Fruit fly (Drosophila melanogaster): ENCODE data around the gene CG11357.

CG11357 gene

dm6 chr3L:4533941-4534340, 7.9 kb upstream of the CG11357 start (continued):
- no peak for TF ChIP-seq CG4707 (GFP tag; optimal IDR thresholded peaks at IDR 0.05)
- TF ChIP-seq Nf-YA (GFP tag; IDR thresholded peaks at IDR 0.05): 0 out of 2 replicates have a peak, but pooled peaks have one; percentile 16
- TF ChIP-seq hbn (GFP tag; IDR thresholded peaks at IDR 0.05; ENCODE audit: partially characterized antibody): no peak
- TF ChIP-seq CG15011 (GFP tag; optimal IDR thresholded peaks at IDR 0.05): no peak
- no peak for TF ChIP-seq CG4404 (GFP tag; IDR thresholded peaks at IDR 0.05)
- TF ChIP-seq jing (GFP tag; optimal IDR thresholded peaks at IDR 0.05): no peak
- no peak for TF ChIP-seq B-H2 (GFP tag; optimal IDR thresholded peaks at IDR 0.05)
- peak; percentile 31 for TF ChIP-seq bcd (GFP tag; optimal IDR thresholded peaks at IDR 0.05)
- peak; percentile 13 for TF ChIP-seq CG8388 (GFP tag; optimal IDR thresholded peaks at IDR 0.05)
- TF ChIP-seq al (GFP tag; IDR thresholded peaks at IDR 0.05): no peak
- no peak for TF ChIP-seq CkIIα-i1 (GFP tag; IDR thresholded peaks at IDR 0.05)
- TF ChIP-seq CG3281 (GFP tag; optimal IDR thresholded peaks at IDR 0.05): no peak
- no peak for TF ChIP-seq Kr (GFP tag; optimal IDR thresholded peaks at IDR 0.05)
- 0 out of 2 replicates have a peak, but pooled peaks have one; percentile 15 for TF ChIP-seq E2f1 (GFP tag; IDR thresholded peaks at IDR 0.05)
- peak; percentile 38; the same call in 1 of the 2 replicates for TF ChIP-seq ara (GFP tag; IDR thresholded peaks at IDR 0.05)
- no peak for TF ChIP-seq CG30020 (tag; optimal IDR thresholded peaks at IDR 0.05)
- no peak for TF ChIP-seq Spps (tag; optimal IDR thresholded peaks at IDR 0.05)
- TF ChIP-seq CG6854 (GFP tag; optimal IDR thresholded peaks at IDR 0.05): no peak
- TF ChIP-seq dimm (GFP tag; IDR thresholded peaks at IDR 0.05): no peak
- TF ChIP-seq sens (GFP tag): peak; percentile 88
- TF ChIP-seq CG10366 (GFP tag; IDR thresholded peaks at IDR 0.05): peak; percentile 40
- TF ChIP-seq NK7.1 (GFP tag; optimal IDR thresholded peaks at IDR 0.05): no peak
- TF ChIP-seq CG2202 (tag; optimal IDR thresholded peaks at IDR 0.05): no peak
- TF ChIP-seq CG1603 (tag; optimal IDR thresholded peaks at IDR 0.05): peak; percentile 23
- no peak for TF ChIP-seq Lhr (GFP tag; optimal IDR thresholded peaks at IDR 0.05)
- TF ChIP-seq ato (GFP tag; IDR thresholded peaks at IDR 0.05; ENCODE audit: partially characterized antibody): no peak
- TF ChIP-seq CG7556 (GFP tag; optimal IDR thresholded peaks at IDR 0.05): no peak
- TF ChIP-seq esg (GFP tag; conservative IDR thresholded peaks at IDR 0.05): peak; percentile 44
- no peak for TF ChIP-seq jumu (GFP tag; optimal IDR thresholded peaks at IDR 0.05)
- TF ChIP-seq bab2 (GFP tag; optimal IDR thresholded peaks at IDR 0.05): peak; percentile 23
- no peak for TF ChIP-seq repo (GFP tag; optimal IDR thresholded peaks at IDR 0.05)
- TF ChIP-seq ase (GFP tag; IDR thresholded peaks at IDR 0.05): 0 out of 3 replicates have a peak, but pooled peaks have one; percentile 41
- TF ChIP-seq tio (GFP tag; optimal IDR thresholded peaks at IDR 0.05): no peak
- peak; percentile 38; the same call in 1 of the 2 replicates for TF ChIP-seq CG6689 (GFP tag; IDR thresholded peaks at IDR 0.05)
- TF ChIP-seq Hr51 (GFP tag; optimal IDR thresholded peaks at IDR 0.05): peak in 1 of 2 experiments; percentile 74
- TF ChIP-seq ATbp (GFP tag; optimal IDR thresholded peaks at IDR 0.05): peak; percentile 58
- TF ChIP-seq CG6175 (GFP tag; IDR thresholded peaks at IDR 0.05): no peak
- peak; percentile 17 for TF ChIP-seq trem (tag; optimal IDR thresholded peaks at IDR 0.05)
- no peak for TF ChIP-seq p53 (GFP tag; optimal IDR thresholded peaks at IDR 0.05)
- TF ChIP-seq CG3163 (GFP tag; optimal IDR thresholded peaks at IDR 0.05): no peak
- no peak for TF ChIP-seq crp (GFP tag; optimal IDR thresholded peaks at IDR 0.05)
- TF ChIP-seq mirr (GFP tag; optimal IDR thresholded peaks at IDR 0.05): no peak
- TF ChIP-seq CG4282 (GFP tag; optimal IDR thresholded peaks at IDR 0.05): no peak
- TF ChIP-seq pan (optimal IDR thresholded peaks at IDR 0.05): no peak
- TF ChIP-seq pan (GFP tag; optimal IDR thresholded peaks at IDR 0.05 in 1 of 2, IDR thresholded peaks at IDR 0.05 in 1 of 2): peak in 1 of 2 experiments; percentile 50
- no peak for TF ChIP-seq Nf-YC (tag; optimal IDR thresholded peaks at IDR 0.05)
- no peak for TF ChIP-seq Mad (GFP tag; optimal IDR thresholded peaks at IDR 0.05)
- TF ChIP-seq otp (GFP tag; IDR thresholded peaks at IDR 0.05): no peak
- no peak for TF ChIP-seq Bteb2 (GFP tag; optimal IDR thresholded peaks at IDR 0.05)
- TF ChIP-seq CG31388 (GFP tag; optimal IDR thresholded peaks at IDR 0.05): no peak
- no peak for TF ChIP-seq CG15073 (GFP tag; optimal IDR thresholded peaks at IDR 0.05)
- TF ChIP-seq NfI (GFP tag; optimal IDR thresholded peaks at IDR 0.05): no peak

Data from whole organism, embryonic.